Fruit fly (Drosophila melanogaster) whole organism, embryonic: Measurements from ENCODE around the gene Ppm1.

Experiments
- BEAF-32 ChIP-seq: fragments of 200-800 bp; sonication (Bioruptor generic); optimal IDR thresholded peaks from 3 replicates; lab custom pipeline; 2017; ENCODE audit warnings: missing biosample characterization, missing genetic modification characterization, mild to moderate bottlenecking, moderate library complexity, missing genetic modification reagents
- CG10209 ChIP-seq: fragments of 200-800 bp; sonication (Bioruptor generic); optimal IDR thresholded peaks from 3 replicates; lab custom pipeline; 2017; ENCODE audit warnings: missing biosample characterization, mild to moderate bottlenecking, missing genetic modification characterization, missing genetic modification reagents
- CG10321 ChIP-seq: fragments of 200-800 bp; sonication (Bioruptor generic); IDR thresholded peaks from 2 replicates; pipeline ENCODE4 v1.3.6; 2022; ENCODE audit warnings: missing biosample characterization, missing genetic modification characterization
- CG10366 ChIP-seq: fragments of 200-800 bp; sonication (Bioruptor generic); IDR thresholded peaks from 2 replicates; pipeline ENCODE4 v1.3.6; 2022; ENCODE audit warnings: missing biosample characterization, missing genetic modification characterization
- CG10959 ChIP-seq: fragments of 200-800 bp; sonication (Bioruptor generic); IDR thresholded peaks from 2 replicates; pipeline ENCODE4 v1.3.6; 2022; ENCODE audit warnings: missing biosample characterization, missing genetic modification characterization
- CG10979 ChIP-seq: fragments of 200-800 bp; sonication (Bioruptor generic); optimal IDR thresholded peaks from 2 replicates; lab custom pipeline; 2018; ENCODE audit warnings: missing biosample characterization, mild to moderate bottlenecking, missing genetic modification characterization, moderate library complexity
- CG13123 ChIP-seq: fragments of 200-800 bp; sonication (Bioruptor generic); optimal IDR thresholded peaks from 2 replicates; lab custom pipeline; 2016; ENCODE audit warnings: missing biosample characterization, missing genetic modification characterization
- CG16813 ChIP-seq: fragments of 200-800 bp; sonication (Bioruptor generic); IDR thresholded peaks from 3 replicates; pipeline ENCODE4 v1.3.6; 2022; ENCODE audit warnings: missing biosample characterization, missing genetic modification characterization; ENCODE audit not compliant: partially characterized antibody
- CG17385 ChIP-seq: fragments of 200-800 bp; sonication (Bioruptor generic); optimal IDR thresholded peaks from 3 replicates; lab custom pipeline; 2018; ENCODE audit warnings: missing biosample characterization, mild to moderate bottlenecking, missing genetic modification characterization
- CG31441 ChIP-seq: fragments of 200-800 bp; sonication (Bioruptor generic); IDR thresholded peaks from 2 replicates; pipeline ENCODE4 v1.3.6; 2022; ENCODE audit warnings: missing biosample characterization, missing genetic modification characterization
- CG4282 ChIP-seq: fragments of 200-800 bp; sonication (Bioruptor generic); optimal IDR thresholded peaks from 2 replicates; lab custom pipeline; 2016; ENCODE audit warnings: missing biosample characterization, missing genetic modification characterization
- CG5245 ChIP-seq: fragments of 200-800 bp; sonication (Bioruptor generic); optimal IDR thresholded peaks from 3 replicates; lab custom pipeline; 2016; ENCODE audit warnings: missing biosample characterization, missing genetic modification characterization
- CG6654 ChIP-seq: fragments of 200-800 bp; sonication (Bioruptor generic); optimal IDR thresholded peaks from 2 replicates; lab custom pipeline; 2017; ENCODE audit warnings: missing biosample characterization, mild to moderate bottlenecking, missing genetic modification characterization
- CG6765 ChIP-seq: fragments of 200-800 bp; sonication (Bioruptor generic); optimal IDR thresholded peaks from 3 replicates; lab custom pipeline; 2017; ENCODE audit warnings: missing biosample characterization, mild to moderate bottlenecking, missing genetic modification characterization
- CG6813 ChIP-seq: fragments of 200-800 bp; sonication (Bioruptor generic); optimal IDR thresholded peaks from 2 replicates; lab custom pipeline; 2017; ENCODE audit warnings: missing biosample characterization, missing genetic modification characterization, mild to moderate bottlenecking, moderate library complexity, missing genetic modification reagents
- CG7271 ChIP-seq: fragments of 200-800 bp; sonication (Bioruptor generic); optimal IDR thresholded peaks from 2 replicates; lab custom pipeline; 2018; ENCODE audit warnings: missing biosample characterization, mild to moderate bottlenecking, missing genetic modification characterization, moderate library complexity
- CG7786 ChIP-seq: fragments of 200-800 bp; sonication (Bioruptor generic); optimal IDR thresholded peaks from 2 replicates; lab custom pipeline; 2016; ENCODE audit warnings: missing biosample characterization, missing genetic modification characterization
- CG7987 ChIP-seq: fragments of 200-800 bp; sonication (Bioruptor generic); optimal IDR thresholded peaks from 2 replicates; lab custom pipeline; 2018; ENCODE audit warnings: missing biosample characterization, mild to moderate bottlenecking, missing genetic modification characterization, moderate library complexity
- CG9215 ChIP-seq: fragments of 200-800 bp; sonication (Bioruptor generic); IDR thresholded peaks from 2 replicates; pipeline ENCODE4 v1.3.6; 2022; ENCODE audit warnings: missing biosample characterization, missing genetic modification characterization
- CG9797 ChIP-seq: fragments of 200-800 bp; sonication (Bioruptor generic); optimal IDR thresholded peaks from 3 replicates; lab custom pipeline; 2018; ENCODE audit warnings: missing biosample characterization, mild to moderate bottlenecking, missing genetic modification characterization
- CrebB ChIP-seq: fragments of 200-800 bp; sonication (Bioruptor generic); optimal IDR thresholded peaks from 3 replicates; lab custom pipeline; 2018; ENCODE audit warnings: missing biosample characterization, mild to moderate bottlenecking, missing genetic modification characterization
- D19A ChIP-seq: fragments of 200-800 bp; optimal IDR thresholded peaks from 3 replicates; lab custom pipeline; 2019; ENCODE audit warnings: missing biosample characterization, mild to moderate bottlenecking, missing genetic modification characterization, moderate library complexity
- D19B ChIP-seq: fragments of 200-800 bp; sonication (Bioruptor generic); optimal IDR thresholded peaks from 2 replicates; lab custom pipeline; 2017; ENCODE audit warnings: missing biosample characterization, mild to moderate bottlenecking, missing genetic modification characterization
- Ets97D ChIP-seq: fragments of 200-800 bp; sonication (Bioruptor generic); optimal IDR thresholded peaks from 3 replicates; lab custom pipeline; 2016; ENCODE audit warnings: missing biosample characterization, missing genetic modification characterization
- Gug ChIP-seq: fragments of 200-800 bp; sonication (Bioruptor generic); IDR thresholded peaks from 4 replicates; pipeline ENCODE4 v1.3.6; 2022; ENCODE audit warnings: missing biosample characterization, missing genetic modification characterization
- Kr ChIP-seq: fragments of 200-800 bp; sonication (Bioruptor generic); optimal IDR thresholded peaks from 2 replicates; lab custom pipeline; 2017; ENCODE audit warnings: missing biosample characterization, mild to moderate bottlenecking, missing genetic modification characterization
- Mrtf ChIP-seq: fragments of 200-800 bp; sonication (Bioruptor generic); IDR thresholded peaks from 3 replicates; pipeline ENCODE4 v1.3.6; 2022; ENCODE audit warnings: missing biosample characterization, missing genetic modification characterization
- Nf-YA ChIP-seq: fragments of 200-800 bp; sonication (Bioruptor generic); IDR thresholded peaks from 2 replicates; pipeline ENCODE4 v1.3.6; 2022; ENCODE audit warnings: missing biosample characterization, missing genetic modification characterization
- PHDP ChIP-seq: fragments of 200-800 bp; sonication (Bioruptor generic); optimal IDR thresholded peaks from 3 replicates; lab custom pipeline; 2018; ENCODE audit warnings: missing biosample characterization, mild to moderate bottlenecking, missing genetic modification characterization, moderate library complexity
- Rfx ChIP-seq: fragments of 200-800 bp; sonication (Bioruptor generic); IDR thresholded peaks from 2 replicates; pipeline ENCODE4 v1.3.6; 2022; ENCODE audit warnings: missing biosample characterization, missing genetic modification characterization
- Spps ChIP-seq: fragments of 200-800 bp; sonication (Bioruptor generic); optimal IDR thresholded peaks from 2 replicates; lab custom pipeline; 2018; ENCODE audit warnings: missing biosample characterization, mild to moderate bottlenecking, missing genetic modification characterization
- Xrp1 ChIP-seq: fragments of 200-800 bp; sonication (Bioruptor generic); IDR thresholded peaks from 2 replicates; pipeline ENCODE4 v1.3.6; 2022; ENCODE audit warnings: missing biosample characterization, missing genetic modification characterization
- bsh ChIP-seq, 2 experiments: fragments of 200-800 bp; sonication (Bioruptor generic); optimal IDR thresholded peaks; 2 replicates each; lab custom pipeline; 2017 to 2018; ENCODE audit warnings: mild to moderate bottlenecking in 2 of 2, missing biosample characterization in 2 of 2, missing genetic modification characterization in 2 of 2, moderate library complexity in 1 of 2
- btn ChIP-seq: fragments of 200-800 bp; sonication (Bioruptor generic); optimal IDR thresholded peaks from 2 replicates; lab custom pipeline; 2016; ENCODE audit warnings: missing biosample characterization, missing genetic modification characterization
- cad ChIP-seq: fragments of >200 bp; optimal IDR thresholded peaks from 2 replicates; lab custom pipeline; 2017; ENCODE audit warnings: missing biosample characterization, missing genetic modification characterization
- cwo ChIP-seq: fragments of 200-800 bp; sonication (Bioruptor generic); optimal IDR thresholded peaks from 3 replicates; lab custom pipeline; 2017; ENCODE audit warnings: missing biosample characterization, missing genetic modification characterization, mild to moderate bottlenecking, moderate library complexity, missing genetic modification reagents
- gsb ChIP-seq: fragments of 200-800 bp; sonication (Bioruptor generic); IDR thresholded peaks from 2 replicates; pipeline ENCODE4 v1.3.6; 2022; ENCODE audit warnings: missing biosample characterization, missing genetic modification characterization
- jigr1 ChIP-seq: fragments of 200-800 bp; sonication (Bioruptor generic); IDR thresholded peaks from 3 replicates; pipeline ENCODE4 v1.3.6; 2022; ENCODE audit warnings: missing biosample characterization, missing genetic modification characterization
- jumu ChIP-seq: fragments of 200-800 bp; sonication (Bioruptor generic); optimal IDR thresholded peaks from 3 replicates; lab custom pipeline; 2016; ENCODE audit warnings: missing biosample characterization, missing genetic modification characterization
- kah ChIP-seq: fragments of 200-800 bp; sonication (Bioruptor generic); optimal IDR thresholded peaks from 2 replicates; lab custom pipeline; 2018; ENCODE audit warnings: missing biosample characterization, mild to moderate bottlenecking, missing genetic modification characterization
- lov ChIP-seq, 2 experiments: fragments of 200-800 bp in 1 of 2; fragments of >200 bp in 1 of 2; sonication (Bioruptor generic) in 1 of 2; IDR thresholded peaks in 1 of 2; optimal IDR thresholded peaks in 1 of 2; 2 replicates in 1 of 2; 3 replicates in 1 of 2; pipeline versions ENCODE4 v1.3.6 to Lab custom; 2017 to 2022; ENCODE audit warnings: missing biosample characterization in 1 of 2, missing genetic modification characterization in 1 of 2
- mirr ChIP-seq: fragments of 200-800 bp; sonication (Bioruptor generic); optimal IDR thresholded peaks from 3 replicates; lab custom pipeline; 2018; ENCODE audit warnings: missing biosample characterization, mild to moderate bottlenecking, missing genetic modification characterization
- mld ChIP-seq: fragments of 200-800 bp; sonication (Bioruptor generic); IDR thresholded peaks from 3 replicates; pipeline ENCODE4 v1.3.6; 2022; ENCODE audit warnings: missing biosample characterization, missing genetic modification characterization; ENCODE audit not compliant: partially characterized antibody
- otp ChIP-seq: fragments of 200-800 bp; sonication (Bioruptor generic); IDR thresholded peaks from 3 replicates; pipeline ENCODE4, ENCODE4 v1.3.6; 2022; ENCODE audit warnings: missing biosample characterization, missing genetic modification characterization
- phol ChIP-seq: fragments of 200-800 bp; sonication (Bioruptor generic); optimal IDR thresholded peaks from 3 replicates; lab custom pipeline; 2018; ENCODE audit warnings: missing biosample characterization, mild to moderate bottlenecking, missing genetic modification characterization, moderate library complexity
- pros ChIP-seq: fragments of 200-800 bp; sonication (Bioruptor generic); optimal IDR thresholded peaks from 3 replicates; lab custom pipeline; 2019; ENCODE audit warnings: missing biosample characterization, mild to moderate bottlenecking, missing genetic modification characterization, moderate library complexity
- psq ChIP-seq: fragments of 200-800 bp; sonication (Bioruptor generic); optimal IDR thresholded peaks from 2 replicates; lab custom pipeline; 2017; ENCODE audit warnings: missing biosample characterization, missing genetic modification characterization
- slou ChIP-seq: fragments of 200-800 bp; sonication (Bioruptor generic); optimal IDR thresholded peaks from 3 replicates; lab custom pipeline; 2016; ENCODE audit warnings: missing biosample characterization, missing genetic modification characterization
- trh ChIP-seq: fragments of 200-800 bp; sonication (Bioruptor generic); optimal IDR thresholded peaks from 2 replicates; lab custom pipeline; 2016; ENCODE audit warnings: missing biosample characterization, missing genetic modification characterization
- vvl ChIP-seq: fragments of 200-800 bp; sonication (Bioruptor generic); IDR thresholded peaks from 2 replicates; pipeline ENCODE4 v1.3.6; 2022; ENCODE audit warnings: missing biosample characterization, missing genetic modification characterization
- zfh1 ChIP-seq: fragments of 200-800 bp; sonication (Bioruptor generic); IDR thresholded peaks from 3 replicates; pipeline ENCODE4 v1.3.6; 2022; ENCODE audit warnings: missing biosample characterization, missing genetic modification characterization

Gene Ppm1

DNA sequence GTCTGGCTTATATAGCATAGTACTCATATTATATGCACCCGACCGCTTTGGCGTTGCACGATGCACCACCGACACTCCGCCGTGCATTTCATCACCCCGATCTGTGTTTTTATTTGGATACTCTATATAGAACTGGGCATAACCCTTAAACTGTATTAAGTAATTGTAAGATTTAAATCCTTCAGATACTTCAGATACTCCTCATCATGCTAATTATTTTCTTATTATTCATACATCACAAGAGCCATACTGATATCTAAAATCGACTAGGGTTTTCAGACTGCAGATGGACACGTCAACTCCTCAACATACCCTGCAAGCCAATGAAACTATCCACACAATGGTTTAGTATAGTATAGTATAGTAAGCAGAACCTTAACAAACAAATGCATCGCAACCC lies 42.4 kb downstream of the Ppm1 start (continued):
- TF ChIP-seq PHDP (tag; lab: Kevin White, UChicago) (no peak), CG7786 (GFP tag; lab: Kevin White, UChicago) (no peak), Spps (tag; lab: Kevin White, UChicago) (no peak), trh (no peak), zfh1 (GFP tag; lab: Robert Waterston, UW) (peak; percentile 77), Kr (GFP tag; lab: Kevin White, UChicago) (no peak), D19B (no peak), Nf-YA (GFP tag; lab: Robert Waterston, UW) (no peak), CG9797 (GFP tag; lab: Kevin White, UChicago) (no peak), CG17385 (GFP tag; lab: Kevin White, UChicago) (no peak), CG31441 (GFP tag; lab: Robert Waterston, UW) (peak; percentile 17; the same call in 1 of the 2 replicates), Mrtf (GFP tag; lab: Robert Waterston, UW) (no peak), Gug (GFP tag; lab: Robert Waterston, UW) (peak; percentile 23; the same call in 2 of the 4 replicates), kah (GFP tag; lab: Kevin White, UChicago) (no peak), vvl (GFP tag; lab: Robert Waterston, UW) (peak; percentile 67), phol (tag; lab: Kevin White, UChicago) (peak; percentile 29), CG10366 (GFP tag; lab: Robert Waterston, UW) (no peak; the same call in 1 of the 2 replicates), lov (optimal IDR thresholded peaks at IDR 0.05; lab: Kevin White, UChicago) (no peak), lov (GFP tag; IDR thresholded peaks at IDR 0.05; lab: Robert Waterston, UW) (no peak), CG4282 (no peak), mirr (no peak), slou (no peak), jigr1 (GFP tag; lab: Robert Waterston, UW) (no peak), psq (GFP tag; lab: Kevin White, UChicago) (no peak), gsb (GFP tag; lab: Robert Waterston, UW) (no peak), CG6813 (GFP tag; lab: Kevin White, UChicago) (no peak), CG7987 (GFP tag; lab: Kevin White, UChicago) (no peak), Rfx (no peak), Ets97D (GFP tag; lab: Kevin White, UChicago) (no peak), btn (GFP tag; lab: Kevin White, UChicago) (no peak), D19A (tag; lab: Kevin White, UChicago) (peak; percentile 92), CG10209 (no peak), CG5245 (GFP tag; lab: Kevin White, UChicago) (no peak), otp (GFP tag; lab: Robert Waterston, UW) (no peak), mld (GFP tag; lab: Robert Waterston, UW) (no peak), CG16813 (no peak), CG6765 (GFP tag; lab: Kevin White, UChicago) (no peak), CG10321 (GFP tag; lab: Robert Waterston, UW) (no peak), CG13123 (GFP tag; lab: Kevin White, UChicago) (no peak), CG10959 (GFP tag; lab: Robert Waterston, UW) (0 out of 2 replicates have a peak, but pooled peaks have one; percentile 15), CG7271 (no peak), CrebB (tag; lab: Kevin White, UChicago) (no peak), BEAF-32 (GFP tag; lab: Kevin White, UChicago) (no peak), cad (GFP tag; lab: Kevin White, UChicago) (no peak), CG6654 (GFP tag; lab: Kevin White, UChicago) (no peak), pros (no peak), Xrp1 (GFP tag; lab: Robert Waterston, UW) (peak; percentile 70), CG9215 (GFP tag; lab: Robert Waterston, UW) (no peak), cwo (GFP tag; lab: Kevin White, UChicago) (no peak), CG10979 (tag; lab: Kevin White, UChicago) (peak; percentile 43), jumu (no peak), bsh (GFP tag; optimal IDR thresholded peaks at IDR 0.05; lab: Kevin White, UChicago) (peak in 1 of 2 experiments; percentile 68)
